ENCODE assay signal across 1 fruit fly cellular context in the genomic region with DNA sequence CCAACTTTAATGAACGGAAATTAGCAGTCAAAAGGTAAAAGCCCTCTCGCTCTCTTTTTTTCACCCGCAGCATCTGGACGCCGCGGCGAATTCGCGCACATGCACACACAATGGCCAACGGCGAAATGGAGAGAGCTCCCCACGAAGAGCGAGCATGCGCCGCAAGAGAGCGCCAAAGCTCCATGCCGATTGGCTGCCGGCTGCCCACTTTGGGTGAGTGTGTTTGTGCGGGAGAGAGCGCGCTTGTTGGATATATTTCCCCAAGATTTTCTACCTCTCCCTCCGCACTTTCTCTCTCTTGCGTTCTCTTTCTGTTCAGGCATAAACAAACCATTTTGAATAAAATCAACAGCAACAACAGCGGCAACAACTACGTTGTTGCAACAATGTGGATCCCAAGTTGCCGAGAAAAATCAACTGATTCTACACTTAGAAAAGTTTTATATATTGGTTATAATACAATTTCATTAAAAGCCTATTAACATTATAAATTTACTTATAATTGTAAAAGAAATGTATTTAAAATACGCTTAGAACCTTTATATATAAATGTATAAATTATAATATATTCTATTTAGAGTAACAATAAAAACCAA.
TF ChIP-seq lines count a peak whose summit lies in the region.

No protein-coding gene starts in this region.

TF ChIP-seq in whole organism, embryonic, 481 proteins besides CTCF, POLR2A, EP300 and RAD21 (continued from another document):
- TF ChIP-seq Meics (GFP tag; optimal IDR thresholded peaks at IDR 0.05; lab: Kevin White, UChicago): no peak
- TF ChIP-seq CG5245 (GFP tag; optimal IDR thresholded peaks at IDR 0.05; lab: Kevin White, UChicago): no peak
- TF ChIP-seq sug (tag; optimal IDR thresholded peaks at IDR 0.05; lab: Kevin White, UChicago): no peak
- peak; percentile 57 for TF ChIP-seq CG11504 (tag; optimal IDR thresholded peaks at IDR 0.05; lab: Kevin White, UChicago)
- TF ChIP-seq CG11560 (tag; IDR thresholded peaks at IDR 0.05; lab: Robert Waterston, UW): no peak
- peak; percentile 38; the same call in 1 of the 2 replicates for TF ChIP-seq sna (GFP tag; IDR thresholded peaks at IDR 0.05; lab: Robert Waterston, UW; ENCODE audit: partially characterized antibody)
- TF ChIP-seq CG43689 (GFP tag; IDR thresholded peaks at IDR 0.05; lab: Robert Waterston, UW): no peak
- TF ChIP-seq tin (GFP tag; optimal IDR thresholded peaks at IDR 0.05; lab: Kevin White, UChicago): no peak
- TF ChIP-seq CG3995 (GFP tag; optimal IDR thresholded peaks at IDR 0.05; lab: Kevin White, UChicago): no peak
- TF ChIP-seq gsb (GFP tag; IDR thresholded peaks at IDR 0.05; lab: Robert Waterston, UW): no peak
- no peak for TF ChIP-seq Opbp (GFP tag; IDR thresholded peaks at IDR 0.05; lab: Robert Waterston, UW; ENCODE audit: partially characterized antibody)
- no peak for TF ChIP-seq CG4424 (GFP tag; optimal IDR thresholded peaks at IDR 0.05; lab: Kevin White, UChicago)
- TF ChIP-seq Nf-YB (GFP tag; optimal IDR thresholded peaks at IDR 0.05; lab: Kevin White, UChicago): peak; percentile 98
- TF ChIP-seq NFAT (GFP tag; IDR thresholded peaks at IDR 0.05; lab: Robert Waterston, UW): no peak
- no peak for TF ChIP-seq chn (GFP tag; optimal IDR thresholded peaks at IDR 0.05; lab: Kevin White, UChicago)
- TF ChIP-seq Hand (GFP tag; optimal IDR thresholded peaks at IDR 0.05; lab: Kevin White, UChicago): no peak
- no peak for TF ChIP-seq Neu2 (GFP tag; optimal IDR thresholded peaks at IDR 0.05; lab: Kevin White, UChicago; ENCODE audit: borderline replicate concordance)
- TF ChIP-seq Blimp-1 (GFP tag; optimal IDR thresholded peaks at IDR 0.05; lab: Kevin White, UChicago): no peak
- no peak for TF ChIP-seq PHDP (tag; optimal IDR thresholded peaks at IDR 0.05; lab: Kevin White, UChicago)
- TF ChIP-seq sisA (GFP tag; IDR thresholded peaks at IDR 0.05; lab: Robert Waterston, UW): no peak
- no peak for TF ChIP-seq br (optimal IDR thresholded peaks at IDR 0.05; lab: Kevin White, UChicago)
- TF ChIP-seq Bteb2 (GFP tag; optimal IDR thresholded peaks at IDR 0.05; lab: Kevin White, UChicago): no peak
- TF ChIP-seq CG7928 (GFP tag; optimal IDR thresholded peaks at IDR 0.05; lab: Kevin White, UChicago): no peak
- no peak for TF ChIP-seq Xrp1 (GFP tag; IDR thresholded peaks at IDR 0.05; lab: Robert Waterston, UW)
- no peak for TF ChIP-seq Camta (GFP tag; optimal IDR thresholded peaks at IDR 0.05; lab: Kevin White, UChicago)
- TF ChIP-seq CG17912 (GFP tag; optimal IDR thresholded peaks at IDR 0.05; lab: Kevin White, UChicago): no peak
- TF ChIP-seq Sin3A (optimal IDR thresholded peaks at IDR 0.05; lab: Kevin White, UChicago): no peak
- TF ChIP-seq inv (GFP tag; IDR thresholded peaks at IDR 0.05; lab: Robert Waterston, UW; ENCODE audit: partially characterized antibody): no peak
- TF ChIP-seq sr (GFP tag; IDR thresholded peaks at IDR 0.05; lab: Robert Waterston, UW): peak; percentile 82
- peak; percentile 38; the same call in 1 of the 4 replicates for TF ChIP-seq Dll (GFP tag; IDR thresholded peaks at IDR 0.05; lab: Robert Waterston, UW; ENCODE audit: partially characterized antibody)
- TF ChIP-seq corto (GFP tag; optimal IDR thresholded peaks at IDR 0.05; lab: Kevin White, UChicago): no peak
- TF ChIP-seq gcm2 (GFP tag; optimal IDR thresholded peaks at IDR 0.05; lab: Kevin White, UChicago): no peak
- TF ChIP-seq CG2120 (GFP tag; optimal IDR thresholded peaks at IDR 0.05; lab: Kevin White, UChicago): no peak
- TF ChIP-seq CG18764 (GFP tag; optimal IDR thresholded peaks at IDR 0.05; lab: Kevin White, UChicago): no peak
- TF ChIP-seq CG9609 (GFP tag; optimal IDR thresholded peaks at IDR 0.05; lab: Kevin White, UChicago): no peak
- no peak for TF ChIP-seq NC2α (GFP tag; optimal IDR thresholded peaks at IDR 0.05; lab: Kevin White, UChicago)
- peak; percentile 0 for TF ChIP-seq CG1832 (GFP tag; optimal IDR thresholded peaks at IDR 0.05; lab: Kevin White, UChicago)
- no peak for TF ChIP-seq Sox102F (GFP tag; optimal IDR thresholded peaks at IDR 0.05; lab: Kevin White, UChicago)
- no peak for TF ChIP-seq da (GFP tag; optimal IDR thresholded peaks at IDR 0.05; lab: Kevin White, UChicago)
- TF ChIP-seq chif (GFP tag; optimal IDR thresholded peaks at IDR 0.05; lab: Kevin White, UChicago): no peak
- TF ChIP-seq CG14014 (GFP tag; IDR thresholded peaks at IDR 0.05; lab: Robert Waterston, UW): no peak
- TF ChIP-seq Fer2 (tag; optimal IDR thresholded peaks at IDR 0.05; lab: Kevin White, UChicago): no peak
- TF ChIP-seq insv (GFP tag; optimal IDR thresholded peaks at IDR 0.05; lab: Kevin White, UChicago): no peak
- TF ChIP-seq C15 (GFP tag; IDR thresholded peaks at IDR 0.05; lab: Robert Waterston, UW): no peak
- TF ChIP-seq CG32767 (GFP tag; IDR thresholded peaks at IDR 0.05; lab: Robert Waterston, UW): no peak
- TF ChIP-seq CG6683 (GFP tag; optimal IDR thresholded peaks at IDR 0.05; lab: Kevin White, UChicago): no peak
- TF ChIP-seq gem (tag; optimal IDR thresholded peaks at IDR 0.05; lab: Kevin White, UChicago): peak; percentile 37
- peak; percentile 87 for TF ChIP-seq cg (GFP tag; optimal IDR thresholded peaks at IDR 0.05; lab: Kevin White, UChicago)
- no peak for TF ChIP-seq Dip2 (GFP tag; IDR thresholded peaks at IDR 0.05; lab: Robert Waterston, UW)
- TF ChIP-seq CG6254 (GFP tag; optimal IDR thresholded peaks at IDR 0.05; lab: Kevin White, UChicago): no peak
- TF ChIP-seq CG6272 (GFP tag; IDR thresholded peaks at IDR 0.05; lab: Robert Waterston, UW): no peak
- no peak for TF ChIP-seq CG6175 (GFP tag; IDR thresholded peaks at IDR 0.05; lab: Robert Waterston, UW)
- TF ChIP-seq toy (GFP tag; IDR thresholded peaks at IDR 0.05; lab: Robert Waterston, UW): no peak
- TF ChIP-seq CG3163 (GFP tag; optimal IDR thresholded peaks at IDR 0.05; lab: Kevin White, UChicago): no peak
- TF ChIP-seq zen2 (GFP tag; IDR thresholded peaks at IDR 0.05; lab: Robert Waterston, UW; ENCODE audit: partially characterized antibody): peak; percentile 87
- TF ChIP-seq ewg (GFP tag; optimal IDR thresholded peaks at IDR 0.05; lab: Kevin White, UChicago): peak; percentile 59
- TF ChIP-seq MTF-1 (GFP tag; optimal IDR thresholded peaks at IDR 0.05; lab: Kevin White, UChicago; ENCODE audit: borderline replicate concordance): no peak
- TF ChIP-seq fu2 (GFP tag; optimal IDR thresholded peaks at IDR 0.05; lab: Kevin White, UChicago): no peak
- no peak; the same call in 2 of the 3 replicates for TF ChIP-seq HLH4C (GFP tag; IDR thresholded peaks at IDR 0.05; lab: Robert Waterston, UW; ENCODE audit: partially characterized antibody)
- no peak for TF ChIP-seq Dad (GFP tag; optimal IDR thresholded peaks at IDR 0.05; lab: Kevin White, UChicago)
- TF ChIP-seq bigmax (GFP tag; optimal IDR thresholded peaks at IDR 0.05; lab: Kevin White, UChicago): no peak
- TF ChIP-seq Hmx (GFP tag; optimal IDR thresholded peaks at IDR 0.05; lab: Kevin White, UChicago): no peak
- TF ChIP-seq dimm (GFP tag; IDR thresholded peaks at IDR 0.05; lab: Robert Waterston, UW): no peak
- no peak for TF ChIP-seq kay (GFP tag; optimal IDR thresholded peaks at IDR 0.05; lab: Kevin White, UChicago)
- TF ChIP-seq CG13296 (GFP tag; optimal IDR thresholded peaks at IDR 0.05; lab: Kevin White, UChicago): no peak
- TF ChIP-seq Trl (optimal IDR thresholded peaks at IDR 0.05; lab: Kevin White, UChicago): peak; percentile 85 to 94
- peak; percentile 18 for TF ChIP-seq Trl (GFP tag; optimal IDR thresholded peaks at IDR 0.05; lab: Kevin White, UChicago)
- no peak for TF ChIP-seq CG18619 (GFP tag; optimal IDR thresholded peaks at IDR 0.05; lab: Kevin White, UChicago)
- no peak for TF ChIP-seq CG15514 (GFP tag; optimal IDR thresholded peaks at IDR 0.05; lab: Kevin White, UChicago)
- no peak for TF ChIP-seq cad (GFP tag; optimal IDR thresholded peaks at IDR 0.05; lab: Kevin White, UChicago)
- no peak for TF ChIP-seq Ptx1 (GFP tag; IDR thresholded peaks at IDR 0.05; lab: Robert Waterston, UW)
- TF ChIP-seq CG4730 (GFP tag; IDR thresholded peaks at IDR 0.05; lab: Robert Waterston, UW): no peak
- TF ChIP-seq CG10654 (GFP tag; optimal IDR thresholded peaks at IDR 0.05; lab: Kevin White, UChicago): no peak
- TF ChIP-seq CrebB (tag; optimal IDR thresholded peaks at IDR 0.05; lab: Kevin White, UChicago): no peak
- no peak for TF ChIP-seq emc (GFP tag; optimal IDR thresholded peaks at IDR 0.05; lab: Kevin White, UChicago)
- TF ChIP-seq Mad (GFP tag; optimal IDR thresholded peaks at IDR 0.05; lab: Kevin White, UChicago): no peak
- no peak for TF ChIP-seq CG7556 (GFP tag; optimal IDR thresholded peaks at IDR 0.05; lab: Kevin White, UChicago)
- no peak for TF ChIP-seq CG7963 (GFP tag; IDR thresholded peaks at IDR 0.05; lab: Robert Waterston, UW; ENCODE audit: partially characterized antibody)
- no peak for TF ChIP-seq CHES-1-like (GFP tag; optimal IDR thresholded peaks at IDR 0.05; lab: Kevin White, UChicago)
- no peak for TF ChIP-seq CG31388 (GFP tag; optimal IDR thresholded peaks at IDR 0.05; lab: Kevin White, UChicago)
- no peak for TF ChIP-seq CG6791 (GFP tag; IDR thresholded peaks at IDR 0.05; lab: Robert Waterston, UW; ENCODE audit: partially characterized antibody)
- TF ChIP-seq Atf3 (GFP tag; optimal IDR thresholded peaks at IDR 0.05; lab: Kevin White, UChicago): no peak
- no peak for TF ChIP-seq CG10274 (GFP tag; optimal IDR thresholded peaks at IDR 0.05; lab: Kevin White, UChicago)
- TF ChIP-seq vfl (GFP tag; optimal IDR thresholded peaks at IDR 0.05; lab: Kevin White, UChicago): no peak
- TF ChIP-seq Lhr (GFP tag; optimal IDR thresholded peaks at IDR 0.05; lab: Kevin White, UChicago): no peak
- TF ChIP-seq Hr39 (optimal IDR thresholded peaks at IDR 0.05; lab: Kevin White, UChicago): no peak
- no peak for TF ChIP-seq Usf (GFP tag; optimal IDR thresholded peaks at IDR 0.05; lab: Kevin White, UChicago)
- no peak for TF ChIP-seq wdn (GFP tag; IDR thresholded peaks at IDR 0.05; lab: Robert Waterston, UW)
- TF ChIP-seq CG11723 (GFP tag; optimal IDR thresholded peaks at IDR 0.05; lab: Kevin White, UChicago): no peak
- no peak for TF ChIP-seq ab (GFP tag; optimal IDR thresholded peaks at IDR 0.05; lab: Kevin White, UChicago)
- TF ChIP-seq CG10462 (GFP tag; optimal IDR thresholded peaks at IDR 0.05; lab: Kevin White, UChicago): no peak
- no peak for TF ChIP-seq wek (GFP tag; optimal IDR thresholded peaks at IDR 0.05; lab: Kevin White, UChicago)
- TF ChIP-seq Six4 (GFP tag; optimal IDR thresholded peaks at IDR 0.05; lab: Kevin White, UChicago): no peak
- TF ChIP-seq gro (GFP tag; optimal IDR thresholded peaks at IDR 0.05; lab: Kevin White, UChicago): no peak
- TF ChIP-seq vvl (GFP tag; IDR thresholded peaks at IDR 0.05; lab: Robert Waterston, UW): peak; percentile 87
- TF ChIP-seq CG17829 (tag; optimal IDR thresholded peaks at IDR 0.05; lab: Kevin White, UChicago): no peak
- TF ChIP-seq gfzf (GFP tag; optimal IDR thresholded peaks at IDR 0.05; lab: Kevin White, UChicago): no peak
- no peak for TF ChIP-seq CG18476 (GFP tag; optimal IDR thresholded peaks at IDR 0.05; lab: Kevin White, UChicago)
- peak; percentile 16 for TF ChIP-seq gsb-n (tag; optimal IDR thresholded peaks at IDR 0.05; lab: Kevin White, UChicago)
- no peak for TF ChIP-seq dpn (GFP tag; optimal IDR thresholded peaks at IDR 0.05; lab: Kevin White, UChicago)
- TF ChIP-seq CG14050 (GFP tag; IDR thresholded peaks at IDR 0.05; lab: Robert Waterston, UW): no peak
- TF ChIP-seq chinmo (GFP tag; IDR thresholded peaks at IDR 0.05; lab: Robert Waterston, UW; ENCODE audit: partially characterized antibody): no peak; the same call in 3 of the 4 replicates
- TF ChIP-seq crol (GFP tag; IDR thresholded peaks at IDR 0.05; lab: Robert Waterston, UW): peak; percentile 78
- no peak for TF ChIP-seq Rfx (GFP tag; IDR thresholded peaks at IDR 0.05; lab: Robert Waterston, UW)
- no peak for TF ChIP-seq Lpt (GFP tag; optimal IDR thresholded peaks at IDR 0.05; lab: Kevin White, UChicago)
- no peak for TF ChIP-seq Fer1 (GFP tag; optimal IDR thresholded peaks at IDR 0.05; lab: Kevin White, UChicago)
- no peak for TF ChIP-seq HLHmδ (GFP tag; optimal IDR thresholded peaks at IDR 0.05; lab: Kevin White, UChicago)
